Worm (Caenorhabditis elegans) whole organism, L2 larva: Measurements from ENCODE around the gene grl-24.

ENCODE experiments used
- C34F6.9 ChIP-seq: fragments of 150-350 bp; optimal IDR thresholded peaks from 2 replicates; lab custom pipeline; 2014; ENCODE audit warnings: missing biosample characterization, missing genetic modification characterization
- F13H6.1 ChIP-seq: sonication (generic microtip); optimal IDR thresholded peaks from 2 replicates; lab custom pipeline; 2016; ENCODE audit warnings: missing genetic modification characterization, missing compliant biosample characterization
- R02D3.7 ChIP-seq: fragments of 150-350 bp; optimal IDR thresholded peaks from 2 replicates; lab custom pipeline; 2014; ENCODE audit warnings: missing biosample characterization, missing genetic modification characterization
- Y55F3AM.14 ChIP-seq: fragments of 200-800 bp; sonication (Bioruptor generic); optimal IDR thresholded peaks from 2 replicates; lab custom pipeline; 2018; ENCODE audit warnings: mild to moderate bottlenecking, missing genetic modification characterization, missing compliant biosample characterization
- alr-1 ChIP-seq: fragments of 150-350 bp; optimal IDR thresholded peaks from 2 replicates; lab custom pipeline; 2014; ENCODE audit warnings: missing biosample characterization, missing genetic modification characterization
- aly-2 ChIP-seq: fragments of 150-350 bp; optimal IDR thresholded peaks from 2 replicates; lab custom pipeline; 2014; ENCODE audit warnings: missing biosample characterization, missing genetic modification characterization
- ama-1 ChIP-seq: fragments of 150-350 bp; optimal IDR thresholded peaks from 2 replicates; lab custom pipeline; 2018; ENCODE audit warnings: inconsistent platforms
- blmp-1 ChIP-seq: sonication (generic microtip); optimal IDR thresholded peaks from 2 replicates; lab custom pipeline; 2017; ENCODE audit warnings: missing genetic modification characterization, mild to moderate bottlenecking, missing compliant biosample characterization, antibody characterized with exemption, moderate library complexity; ENCODE audit not compliant: insufficient read depth
- ceh-16 ChIP-seq: fragments of 150-350 bp; optimal IDR thresholded peaks from 2 replicates; lab custom pipeline; 2014; ENCODE audit warnings: missing biosample characterization, missing genetic modification characterization
- ceh-82 ChIP-seq: fragments of 150-350 bp; optimal IDR thresholded peaks from 2 replicates; lab custom pipeline; 2014; ENCODE audit warnings: missing biosample characterization, missing genetic modification characterization
- dmd-4 ChIP-seq: sonication (generic microtip); optimal IDR thresholded peaks from 2 replicates; lab custom pipeline; 2017; ENCODE audit warnings: missing biosample characterization, missing genetic modification characterization
- egl-27 ChIP-seq: sonication (generic microtip); optimal IDR thresholded peaks from 3 replicates; lab custom pipeline; 2017; ENCODE audit warnings: missing biosample characterization, missing genetic modification reagents, missing genetic modification characterization
- fos-1 ChIP-seq: fragments of 150-350 bp; optimal IDR thresholded peaks from 2 replicates; lab custom pipeline; 2014; ENCODE audit warnings: missing biosample characterization, missing genetic modification characterization
- gmeb-1 ChIP-seq: fragments of 150-350 bp; optimal IDR thresholded peaks from 2 replicates; lab custom pipeline; 2014; ENCODE audit warnings: missing biosample characterization, missing genetic modification characterization
- lin-11 ChIP-seq: fragments of 150-350 bp; sonication (generic microtip); optimal IDR thresholded peaks from 2 replicates; lab custom pipeline; 2014; ENCODE audit warnings: missing biosample characterization, missing genetic modification characterization, inconsistent platforms, mixed read lengths
- lin-13 ChIP-seq: fragments of 150-350 bp; optimal IDR thresholded peaks from 2 replicates; lab custom pipeline; 2014; ENCODE audit warnings: missing biosample characterization, missing genetic modification reagents, missing genetic modification characterization
- lin-39 ChIP-seq: fragments of 150-350 bp; optimal IDR thresholded peaks from 2 replicates; lab custom pipeline; 2014; ENCODE audit warnings: missing biosample characterization, missing genetic modification reagents, missing genetic modification characterization
- lsy-2 ChIP-seq, 2 experiments: fragments of 150-350 bp in 1 of 2; sonication (generic microtip) in 1 of 2; optimal IDR thresholded peaks; 2 replicates each; lab custom pipeline; 2014 to 2017; ENCODE audit warnings: missing biosample characterization in 2 of 2, missing genetic modification characterization in 2 of 2
- mbf-1 ChIP-seq: sonication (generic microtip); optimal IDR thresholded peaks from 2 replicates; lab custom pipeline; 2017; ENCODE audit warnings: missing biosample characterization, missing genetic modification characterization
- nhr-12 ChIP-seq: fragments of 150-350 bp; optimal IDR thresholded peaks from 2 replicates; lab custom pipeline; 2014; ENCODE audit warnings: missing biosample characterization, missing genetic modification characterization
- nhr-129 ChIP-seq: fragments of 150-350 bp; optimal IDR thresholded peaks from 2 replicates; lab custom pipeline; 2014; ENCODE audit warnings: missing biosample characterization, missing genetic modification characterization
- nhr-23 ChIP-seq: fragments of 150-350 bp; optimal IDR thresholded peaks from 2 replicates; lab custom pipeline; 2014; ENCODE audit warnings: missing biosample characterization, missing genetic modification reagents, missing genetic modification characterization
- nhr-6 ChIP-seq: fragments of 150-350 bp; optimal IDR thresholded peaks from 2 replicates; lab custom pipeline; 2014; ENCODE audit warnings: missing biosample characterization, missing genetic modification characterization
- nhr-77 ChIP-seq: fragments of 150-350 bp; optimal IDR thresholded peaks from 2 replicates; lab custom pipeline; 2014; ENCODE audit warnings: missing biosample characterization, missing genetic modification characterization
- peb-1 ChIP-seq: fragments of 150-350 bp; optimal IDR thresholded peaks from 2 replicates; lab custom pipeline; 2014; ENCODE audit warnings: missing biosample characterization, missing genetic modification characterization
- sem-4 ChIP-seq: fragments of 150-350 bp; optimal IDR thresholded peaks from 2 replicates; lab custom pipeline; 2014; ENCODE audit warnings: missing biosample characterization, missing genetic modification reagents, missing genetic modification characterization
- skn-1 ChIP-seq: sonication (generic microtip); optimal IDR thresholded peaks from 2 replicates; lab custom pipeline; 2017; ENCODE audit warnings: missing biosample characterization, missing genetic modification characterization
- sma-3 ChIP-seq: sonication (generic microtip); optimal IDR thresholded peaks from 2 replicates; lab custom pipeline; 2016; ENCODE audit warnings: missing genetic modification reagents, missing genetic modification characterization, missing compliant biosample characterization
- sma-9 ChIP-seq, 2 experiments: fragments of 150-350 bp in 1 of 2; sonication (generic microtip) in 1 of 2; optimal IDR thresholded peaks; 2 replicates each; lab custom pipeline; 2014 to 2016; ENCODE audit warnings: missing genetic modification characterization in 2 of 2, mild to moderate bottlenecking in 1 of 2, missing biosample characterization in 1 of 2, missing compliant biosample characterization in 1 of 2, missing genetic modification reagents in 1 of 2, moderate library complexity in 1 of 2
- unc-39 ChIP-seq: fragments of 150-350 bp; optimal IDR thresholded peaks from 2 replicates; lab custom pipeline; 2014; ENCODE audit warnings: missing biosample characterization, missing genetic modification characterization
- unc-55 ChIP-seq: fragments of 150-350 bp; sonication (generic microtip); optimal IDR thresholded peaks from 3 replicates; lab custom pipeline; 2014; ENCODE audit warnings: missing biosample characterization, missing genetic modification reagents, missing genetic modification characterization
- unc-62 ChIP-seq: fragments of 150-350 bp; optimal IDR thresholded peaks from 2 replicates; lab custom pipeline; 2014; ENCODE audit warnings: missing biosample characterization, missing genetic modification reagents, missing genetic modification characterization
- zag-1 ChIP-seq: fragments of 150-350 bp; optimal IDR thresholded peaks from 2 replicates; lab custom pipeline; 2014; ENCODE audit warnings: missing biosample characterization, missing genetic modification characterization
- ztf-1 ChIP-seq: fragments of 200-800 bp; sonication (Bioruptor generic); conservative IDR thresholded peaks from 2 replicates; pipeline ENCODE4 v1.3.6; 2022; ENCODE audit warnings: missing genetic modification characterization, missing compliant biosample characterization
- ztf-11 ChIP-seq: sonication (generic microtip); optimal IDR thresholded peaks from 2 replicates; lab custom pipeline; 2017; ENCODE audit warnings: missing biosample characterization, missing genetic modification characterization
- ztf-4 ChIP-seq: fragments of 150-350 bp; optimal IDR thresholded peaks from 2 replicates; lab custom pipeline; 2014; ENCODE audit warnings: missing biosample characterization, missing genetic modification characterization

The grl-24 gene

DNA sequence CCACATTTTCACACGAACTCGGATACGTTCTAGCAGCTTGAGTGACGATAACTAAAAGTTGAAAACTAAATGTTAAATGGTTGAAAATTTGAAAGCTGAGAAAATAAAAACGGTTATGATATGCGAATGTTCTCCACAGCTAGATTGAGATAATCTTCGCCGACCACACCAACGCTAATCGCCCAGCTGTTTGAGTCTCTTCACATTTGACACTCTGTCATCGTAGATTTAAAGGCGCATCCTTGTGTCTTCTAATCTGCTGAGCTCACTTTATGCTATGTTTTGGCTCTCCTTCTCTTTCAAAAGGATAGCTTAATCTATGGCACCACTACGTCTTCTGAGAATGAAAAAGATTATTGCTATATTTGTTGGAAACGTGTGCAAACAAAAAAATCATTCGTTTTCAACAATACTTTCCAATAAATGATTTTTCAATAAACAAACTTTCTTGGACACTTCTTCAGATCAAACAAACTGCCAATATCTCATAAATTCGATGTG is 12.5 kb downstream of the grl-24 start, which contains the start of gene F11E6.10:
Gene F11E6.10, minus strand, starts transcription at position 51 of the 501 bp plus-strand sequence.
- TF ChIP-seq nhr-23 = no peak

DNA sequence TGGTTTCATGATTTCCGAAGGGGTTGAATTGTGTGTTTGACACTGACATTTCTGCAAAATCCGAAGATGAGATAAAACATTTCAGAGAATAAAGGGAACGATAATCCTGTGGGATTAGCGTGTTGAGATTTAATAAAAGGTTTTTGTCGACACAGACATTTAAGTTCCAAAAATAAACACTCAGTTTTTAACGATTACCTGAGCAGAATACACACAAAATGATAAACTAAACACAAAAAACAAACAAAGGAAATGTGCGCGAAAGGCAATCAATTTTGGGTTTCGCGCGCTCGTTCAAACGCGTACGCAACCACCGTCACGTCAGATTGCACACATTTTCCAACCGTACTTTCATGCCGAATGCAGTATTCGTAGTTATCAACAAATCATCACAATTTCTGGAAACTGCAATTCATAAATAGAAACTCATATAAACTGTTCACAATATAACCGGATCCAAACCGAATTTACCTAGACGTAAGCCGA is 14.4 kb downstream of the grl-24 start, which contains the start of gene rif-1.1:
Gene rif-1.1, minus strand, starts transcription at position 51 of the 486 bp plus-strand sequence.
- TF ChIP-seq C34F6.9 (tag; lab: Kevin White, UChicago) (peak; percentile 19), sma-3 (GFP tag; lab: Kevin White, UChicago) (peak; percentile 2), lin-13 (peak; percentile 23), lsy-2 (tag; optimal IDR thresholded peaks at IDR 0.05; lab: Kevin White, UChicago) (peak in 1 of 2 experiments; percentile 86), peb-1 (tag; lab: Kevin White, UChicago) (no peak), alr-1 (tag; lab: Kevin White, UChicago) (no peak), unc-55 (GFP tag; lab: Kevin White, UChicago) (peak; percentile 72), gmeb-1 (tag; lab: Kevin White, UChicago) (peak; percentile 86), nhr-129 (tag; lab: Kevin White, UChicago) (peak; percentile 49)

DNA sequence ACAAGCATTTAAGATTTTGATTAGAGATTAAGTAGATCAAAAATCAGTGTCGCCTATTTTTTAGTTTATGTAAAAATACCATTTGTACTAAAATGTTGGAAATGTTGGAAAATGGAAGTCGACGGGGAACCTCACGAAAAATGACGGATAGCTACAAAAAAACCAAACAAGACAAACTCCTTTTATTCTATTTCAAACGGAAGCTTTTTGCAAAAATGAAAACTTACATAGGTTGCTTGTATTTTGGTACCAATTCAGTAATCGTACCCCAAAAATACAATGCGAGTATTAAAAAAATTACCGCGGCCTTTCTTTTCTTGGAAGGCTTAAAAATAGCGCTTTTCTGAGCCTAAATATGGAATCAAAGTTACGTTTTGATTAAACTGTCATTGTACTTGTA is 21.6 kb downstream of the grl-24 start:
- TF ChIP-seq gmeb-1 (tag; lab: Kevin White, UChicago) (no peak), Y55F3AM.14 (GFP tag; lab: Kevin White, UChicago) (no peak), lsy-2 (tag; optimal IDR thresholded peaks at IDR 0.05; lab: Kevin White, UChicago) (no peak), R02D3.7 (tag; lab: Kevin White, UChicago) (no peak), nhr-6 (tag; lab: Kevin White, UChicago) (no peak), C34F6.9 (tag; lab: Kevin White, UChicago) (no peak), ama-1 (no peak)

DNA sequence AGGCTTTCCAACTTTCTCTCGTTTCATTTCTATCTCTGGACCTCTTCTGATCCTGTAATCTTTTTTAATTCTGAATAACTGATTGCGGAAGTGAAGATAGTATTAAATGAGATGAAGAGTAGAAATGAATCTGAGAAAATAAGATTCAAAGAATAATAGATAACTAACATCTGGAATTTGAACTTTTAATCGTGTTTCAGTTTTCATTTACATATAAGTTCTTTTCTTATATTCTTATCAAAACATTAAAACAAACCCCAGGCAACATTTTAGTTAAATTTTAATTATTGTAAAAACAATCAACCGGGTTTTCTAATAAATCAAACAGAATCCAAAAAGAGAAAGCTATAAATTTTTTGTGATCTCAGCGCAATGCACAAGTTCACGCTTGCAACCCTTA is 22.4 kb downstream of the grl-24 start:
- TF ChIP-seq ztf-4 = no peak
- no peak for TF ChIP-seq unc-62 (GFP tag; lab: Kevin White, UChicago)
- no peak for TF ChIP-seq fos-1 (tag; lab: Kevin White, UChicago)
- no peak for TF ChIP-seq Y55F3AM.14 (GFP tag; lab: Kevin White, UChicago)
- no peak for TF ChIP-seq nhr-129 (tag; lab: Kevin White, UChicago)
- TF ChIP-seq unc-55 (GFP tag; lab: Kevin White, UChicago) = no peak
- no peak for TF ChIP-seq dmd-4 (tag; lab: Kevin White, UChicago)
- TF ChIP-seq sma-9 (GFP tag; optimal IDR thresholded peaks at IDR 0.05; lab: Kevin White, UChicago) = no peak
- no peak for TF ChIP-seq sma-9 (tag; optimal IDR thresholded peaks at IDR 0.05; lab: Kevin White, UChicago)
- no peak for TF ChIP-seq unc-39 (tag; lab: Kevin White, UChicago)
- TF ChIP-seq R02D3.7 (tag; lab: Kevin White, UChicago) = no peak
- TF ChIP-seq nhr-77 = no peak
- TF ChIP-seq ceh-82 (tag; lab: Kevin White, UChicago) = no peak
- TF ChIP-seq F13H6.1 (tag; lab: Kevin White, UChicago) = no peak
- no peak for TF ChIP-seq lin-11 (tag; lab: Kevin White, UChicago)
- TF ChIP-seq nhr-12 (tag; lab: Kevin White, UChicago) = no peak
- no peak for TF ChIP-seq aly-2 (tag; lab: Kevin White, UChicago)
- TF ChIP-seq sem-4 (tag; lab: Kevin White, UChicago) = no peak
- TF ChIP-seq lin-39 (tag; lab: Kevin White, UChicago) = no peak

DNA sequence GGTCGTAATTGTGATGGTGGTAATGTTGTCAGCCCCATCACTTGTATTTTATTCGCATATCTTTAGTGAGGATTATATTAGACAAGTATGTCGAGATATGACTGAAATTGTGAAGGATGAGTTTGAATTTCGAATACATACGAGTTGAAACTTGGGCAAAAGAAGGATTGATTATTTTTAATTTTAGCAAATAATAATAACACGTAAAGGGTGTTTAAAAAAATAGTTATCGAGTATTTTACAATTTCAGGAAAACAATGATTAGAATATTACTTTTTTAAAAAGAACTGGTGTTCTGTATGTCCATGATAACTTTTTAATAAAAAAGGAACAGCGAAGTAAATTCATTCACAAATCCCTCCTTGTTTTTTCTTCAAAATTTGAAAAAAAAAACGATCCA is 25.2 kb downstream of the grl-24 start, which contains the start of gene F11E6.8:
Gene F11E6.8, minus strand, starts transcription at position 101 of the 400 bp plus-strand sequence.
- TF ChIP-seq ztf-4 = no peak
- TF ChIP-seq ceh-16 (tag; lab: Kevin White, UChicago) = no peak
- TF ChIP-seq lin-39 (tag; lab: Kevin White, UChicago) = no peak
- TF ChIP-seq nhr-77 = no peak
- TF ChIP-seq ztf-1 (GFP tag; lab: Robert Waterston, UW) = no peak
- TF ChIP-seq sem-4 (tag; lab: Kevin White, UChicago) = no peak
- no peak for TF ChIP-seq zag-1 (tag; lab: Kevin White, UChicago)
- no peak for TF ChIP-seq nhr-23
- TF ChIP-seq Y55F3AM.14 (GFP tag; lab: Kevin White, UChicago) = no peak
- TF ChIP-seq R02D3.7 (tag; lab: Kevin White, UChicago) = no peak
- no peak for TF ChIP-seq nhr-129 (tag; lab: Kevin White, UChicago)
- no peak for TF ChIP-seq blmp-1 (tag; lab: Kevin White, UChicago)
- TF ChIP-seq alr-1 (tag; lab: Kevin White, UChicago) = no peak
- no peak for TF ChIP-seq skn-1 (tag; lab: Kevin White, UChicago)
- TF ChIP-seq ztf-11 = no peak
- no peak for TF ChIP-seq peb-1 (tag; lab: Kevin White, UChicago)
- no peak for TF ChIP-seq egl-27
- TF ChIP-seq unc-55 (GFP tag; lab: Kevin White, UChicago) = no peak
- TF ChIP-seq mbf-1 (tag; lab: Kevin White, UChicago) = no peak
